Worm (Caenorhabditis elegans) whole organism, L4 larva: Measurements from ENCODE around the gene lgc-6.

ENCODE experiments used
- F26F4.8 ChIP-seq: fragments of 200-800 bp; sonication (Bioruptor generic); conservative IDR thresholded peaks from 2 replicates; pipeline ENCODE4 v1.3.6; 2022; ENCODE audit warnings: missing genetic modification characterization, missing compliant biosample characterization
- R02D3.7 ChIP-seq: fragments of 150-350 bp; sonication (generic microtip); optimal IDR thresholded peaks from 3 replicates; lab custom pipeline; 2014; ENCODE audit warnings: missing biosample characterization, missing genetic modification characterization
- T26A8.4 ChIP-seq: fragments of 200-800 bp; sonication (Bioruptor generic); IDR thresholded peaks from 2 replicates; pipeline ENCODE4 v1.3.6; 2022; ENCODE audit warnings: missing genetic modification characterization, missing compliant biosample characterization
- Y105C5A.15 ChIP-seq: fragments of 200-800 bp; sonication (Bioruptor generic); IDR thresholded peaks from 2 replicates; pipeline ENCODE4 v1.3.6; 2022; ENCODE audit warnings: missing genetic modification characterization, missing compliant biosample characterization
- ZK337.2 ChIP-seq: fragments of 200-800 bp; sonication (Bioruptor generic); IDR thresholded peaks from 2 replicates; pipeline ENCODE4 v1.3.6; 2022; ENCODE audit warnings: missing genetic modification reagents, missing genetic modification characterization, missing compliant biosample characterization
- ZK546.5 ChIP-seq, 2 experiments: sonication (generic microtip); optimal IDR thresholded peaks; 2 replicates each; lab custom pipeline; 2017; ENCODE audit warnings: missing biosample characterization in 2 of 2, missing genetic modification characterization in 2 of 2
- aly-2 ChIP-seq: sonication (generic microtip); optimal IDR thresholded peaks from 2 replicates; lab custom pipeline; 2018; ENCODE audit warnings: missing biosample characterization, missing genetic modification characterization
- ceh-28 ChIP-seq: fragments of 150-350 bp; optimal IDR thresholded peaks from 2 replicates; lab custom pipeline; 2014; ENCODE audit warnings: missing biosample characterization, missing genetic modification reagents, missing genetic modification characterization
- ceh-44 ChIP-seq: fragments of 200-800 bp; sonication (Bioruptor generic); IDR thresholded peaks from 2 replicates; pipeline ENCODE4 v1.3.6; 2022; ENCODE audit warnings: missing genetic modification reagents, missing genetic modification characterization, missing compliant biosample characterization
- ces-1 ChIP-seq: fragments of 150-350 bp; sonication (generic microtip); optimal IDR thresholded peaks from 4 replicates; lab custom pipeline; 2014; ENCODE audit warnings: missing biosample characterization, missing genetic modification reagents, missing genetic modification characterization
- ctbp-1 ChIP-seq: fragments of 200-800 bp; sonication (Bioruptor generic); IDR thresholded peaks from 2 replicates; pipeline ENCODE4 v1.3.6; 2022; ENCODE audit warnings: missing genetic modification reagents, missing genetic modification characterization, missing compliant biosample characterization
- daf-12 ChIP-seq: fragments of 150-350 bp; optimal IDR thresholded peaks from 2 replicates; lab custom pipeline; 2014; ENCODE audit warnings: missing biosample characterization, missing genetic modification reagents, missing genetic modification characterization
- daf-19 ChIP-seq: fragments of 200-800 bp; sonication (Bioruptor generic); conservative IDR thresholded peaks from 2 replicates; pipeline ENCODE4 v1.3.6; 2022; ENCODE audit warnings: missing genetic modification characterization, missing compliant biosample characterization
- daf-8 ChIP-seq: fragments of 200-800 bp; sonication (Bioruptor generic); IDR thresholded peaks from 2 replicates; pipeline ENCODE4 v1.3.6; 2022; ENCODE audit warnings: missing genetic modification characterization, missing compliant biosample characterization
- dmd-8 ChIP-seq: fragments of 200-800 bp; sonication (Bioruptor generic); IDR thresholded peaks from 2 replicates; pipeline ENCODE4 v1.3.6; 2022; ENCODE audit warnings: missing genetic modification characterization, missing compliant biosample characterization
- dpl-1 ChIP-seq: fragments of 150-350 bp; optimal IDR thresholded peaks from 2 replicates; lab custom pipeline; 2014; ENCODE audit warnings: missing biosample characterization, missing genetic modification reagents, missing genetic modification characterization
- egl-43 ChIP-seq: fragments of 200-800 bp; sonication (Bioruptor generic); IDR thresholded peaks from 2 replicates; pipeline ENCODE4 v1.3.6; 2022; ENCODE audit warnings: missing genetic modification reagents, missing genetic modification characterization, missing compliant biosample characterization
- fkh-10 ChIP-seq: fragments of 150-350 bp; optimal IDR thresholded peaks from 2 replicates; lab custom pipeline; 2014; ENCODE audit warnings: missing biosample characterization, missing genetic modification reagents, missing genetic modification characterization
- fos-1 ChIP-seq: fragments of 150-350 bp; optimal IDR thresholded peaks from 2 replicates; lab custom pipeline; 2014; ENCODE audit warnings: missing biosample characterization, missing genetic modification characterization
- hlh-11 ChIP-seq: fragments of 200-800 bp; sonication (Bioruptor generic); optimal IDR thresholded peaks from 2 replicates; lab custom pipeline; 2018; ENCODE audit warnings: mild to moderate bottlenecking, missing genetic modification characterization, missing compliant biosample characterization
- hlh-30 ChIP-seq: sonication (generic microtip); optimal IDR thresholded peaks from 2 replicates; lab custom pipeline; 2017; ENCODE audit warnings: antibody characterized with exemption, mild to moderate bottlenecking, missing genetic modification characterization, missing compliant biosample characterization; ENCODE audit not compliant: insufficient read depth
- jun-1 ChIP-seq: fragments of 150-350 bp; optimal IDR thresholded peaks from 2 replicates; lab custom pipeline; 2014; ENCODE audit warnings: missing biosample characterization, missing genetic modification reagents, missing genetic modification characterization
- lim-7 ChIP-seq: fragments of 200-800 bp; sonication (Bioruptor generic); IDR thresholded peaks from 2 replicates; pipeline ENCODE4 v1.3.6; 2022; ENCODE audit warnings: missing genetic modification characterization, missing compliant biosample characterization
- lin-1 ChIP-seq: fragments of 200-800 bp; sonication (Bioruptor generic); IDR thresholded peaks from 2 replicates; pipeline ENCODE4 v1.3.6; 2022; ENCODE audit warnings: missing genetic modification reagents, missing genetic modification characterization, missing compliant biosample characterization
- lin-15B ChIP-seq: fragments of 150-350 bp; sonication (generic microtip); optimal IDR thresholded peaks from 3 replicates; lab custom pipeline; 2014; ENCODE audit warnings: missing biosample characterization, missing genetic modification characterization
- lin-38 ChIP-seq: fragments of 200-800 bp; sonication (Bioruptor generic); IDR thresholded peaks from 2 replicates; pipeline ENCODE4 v1.3.6; 2022; ENCODE audit warnings: missing genetic modification reagents, missing genetic modification characterization, missing compliant biosample characterization
- lir-3 ChIP-seq: sonication (generic microtip); optimal IDR thresholded peaks from 2 replicates; lab custom pipeline; 2016; ENCODE audit warnings: mild to moderate bottlenecking, missing genetic modification characterization, missing compliant biosample characterization
- lsy-2 ChIP-seq, 2 experiments: fragments of 150-350 bp in 1 of 2; sonication (generic microtip) in 1 of 2; optimal IDR thresholded peaks; 2 replicates each; lab custom pipeline; 2014 to 2017; ENCODE audit warnings: missing biosample characterization in 2 of 2, missing genetic modification characterization in 2 of 2
- mdl-1 ChIP-seq, 2 experiments: fragments of 150-350 bp in 1 of 2; sonication (generic microtip) in 1 of 2; optimal IDR thresholded peaks; 2 replicates each; lab custom pipeline; 2014 to 2017; ENCODE audit warnings: missing biosample characterization in 2 of 2, missing genetic modification characterization in 2 of 2
- mxl-3 ChIP-seq: fragments of 200-800 bp; sonication (Bioruptor generic); optimal IDR thresholded peaks from 2 replicates; lab custom pipeline; 2018; ENCODE audit warnings: mild to moderate bottlenecking, missing genetic modification characterization, missing compliant biosample characterization
- nhr-10 ChIP-seq: fragments of 150-350 bp; optimal IDR thresholded peaks from 2 replicates; lab custom pipeline; 2014; ENCODE audit warnings: missing biosample characterization, missing genetic modification characterization
- nhr-11 ChIP-seq: fragments of 150-350 bp; optimal IDR thresholded peaks from 2 replicates; lab custom pipeline; 2014; ENCODE audit warnings: missing biosample characterization, missing genetic modification characterization
- nhr-41 ChIP-seq: fragments of 200-800 bp; sonication (Bioruptor generic); IDR thresholded peaks from 2 replicates; pipeline ENCODE4 v1.3.6; 2022; ENCODE audit warnings: missing genetic modification reagents, missing genetic modification characterization, missing compliant biosample characterization
- php-3 ChIP-seq: fragments of 200-800 bp; sonication (Bioruptor generic); IDR thresholded peaks from 2 replicates; pipeline ENCODE4 v1.3.6; 2022; ENCODE audit warnings: missing genetic modification reagents, missing genetic modification characterization, missing compliant biosample characterization
- pqm-1 ChIP-seq: sonication (generic microtip); optimal IDR thresholded peaks from 2 replicates; lab custom pipeline; 2017; ENCODE audit warnings: missing biosample characterization, missing genetic modification characterization
- skn-1 ChIP-seq: fragments of 150-350 bp; optimal IDR thresholded peaks from 2 replicates; lab custom pipeline; 2014; ENCODE audit warnings: missing biosample characterization, missing genetic modification characterization
- snpc-1.2 ChIP-seq: fragments of 200-800 bp; sonication (Bioruptor generic); IDR thresholded peaks from 2 replicates; pipeline ENCODE4 v1.3.6; 2022; ENCODE audit warnings: missing genetic modification reagents, missing genetic modification characterization, missing compliant biosample characterization
- spr-3 ChIP-seq: fragments of 200-800 bp; sonication (Bioruptor generic); optimal IDR thresholded peaks from 2 replicates; lab custom pipeline; 2018; ENCODE audit warnings: mild to moderate bottlenecking, missing genetic modification characterization, missing compliant biosample characterization
- vab-7 ChIP-seq: fragments of 200-800 bp; sonication (Bioruptor generic); IDR thresholded peaks from 2 replicates; pipeline ENCODE4 v1.3.6; 2022; ENCODE audit warnings: missing genetic modification reagents, missing genetic modification characterization, missing compliant biosample characterization
- zfp-3 ChIP-seq: fragments of 200-800 bp; sonication (Bioruptor generic); conservative IDR thresholded peaks from 2 replicates; pipeline ENCODE4 v1.3.6; 2022; ENCODE audit warnings: missing genetic modification reagents, missing genetic modification characterization, missing compliant biosample characterization
- zip-2 ChIP-seq: fragments of 150-350 bp; optimal IDR thresholded peaks from 2 replicates; lab custom pipeline; 2014; ENCODE audit warnings: missing biosample characterization, missing genetic modification characterization
- ztf-11 ChIP-seq: fragments of 150-350 bp; optimal IDR thresholded peaks from 2 replicates; lab custom pipeline; 2014; ENCODE audit warnings: missing biosample characterization, missing genetic modification characterization
- ztf-7 ChIP-seq: fragments of 150-350 bp; optimal IDR thresholded peaks from 2 replicates; lab custom pipeline; 2014; ENCODE audit warnings: missing biosample characterization, missing genetic modification characterization

Gene lgc-6

ce11 chrIV:8339636-8340035 is at the start of gene lgc-6:
TSS of gene lgc-6 (plus strand) at chrIV:8339936.
- TF ChIP-seq ZK546.5 (tag; optimal IDR thresholded peaks at IDR 0.05; lab: Kevin White, UChicago) = no peak
- no peak for TF ChIP-seq Y105C5A.15
- no peak for TF ChIP-seq ceh-28 (tag; lab: Kevin White, UChicago)
- TF ChIP-seq pqm-1 (tag; lab: Kevin White, UChicago) = no peak
- no peak for TF ChIP-seq ctbp-1 (GFP tag; lab: Robert Waterston, UW)
- TF ChIP-seq T26A8.4 (GFP tag; lab: Robert Waterston, UW) = no peak
- TF ChIP-seq daf-19 (GFP tag; lab: Robert Waterston, UW) = no peak
- TF ChIP-seq zip-2 = no peak
- no peak for TF ChIP-seq php-3
- no peak for TF ChIP-seq lin-15B (tag; lab: Kevin White, UChicago)
- no peak for TF ChIP-seq ZK337.2 (GFP tag; lab: Robert Waterston, UW)
- TF ChIP-seq aly-2 (tag; lab: Kevin White, UChicago) = no peak
- TF ChIP-seq nhr-10 (tag; lab: Kevin White, UChicago) = no peak
- TF ChIP-seq daf-12 (tag; lab: Kevin White, UChicago) = no peak
- no peak for TF ChIP-seq mxl-3 (GFP tag; lab: Kevin White, UChicago)
- no peak for TF ChIP-seq lin-1 (GFP tag; lab: Robert Waterston, UW)
- no peak for TF ChIP-seq zfp-3 (GFP tag; lab: Robert Waterston, UW)

- TF ChIP-seq hlh-11 (tag; lab: Kevin White, UChicago) (no peak), ZK546.5 (tag; optimal IDR thresholded peaks at IDR 0.05; lab: Kevin White, UChicago) (no peak), ceh-28 (tag; lab: Kevin White, UChicago) (no peak), ztf-11 (tag; lab: Kevin White, UChicago) (no peak), mdl-1 (tag; optimal IDR thresholded peaks at IDR 0.05; lab: Kevin White, UChicago) (no peak), lin-15B (tag; lab: Kevin White, UChicago) (no peak), lir-3 (tag; lab: Kevin White, UChicago) (no peak), ceh-44 (no peak), daf-8 (no peak), hlh-30 (no peak), lsy-2 (tag; optimal IDR thresholded peaks at IDR 0.05; lab: Kevin White, UChicago) (no peak), nhr-41 (no peak), spr-3 (GFP tag; lab: Kevin White, UChicago) (no peak), ztf-7 (tag; lab: Kevin White, UChicago) (no peak), lin-38 (GFP tag; lab: Robert Waterston, UW) (no peak), R02D3.7 (tag; lab: Kevin White, UChicago) (no peak), Y105C5A.15 (no peak), dpl-1 (GFP tag; lab: Kevin White, UChicago) (no peak), fkh-10 (no peak), F26F4.8 (GFP tag; lab: Robert Waterston, UW) (no peak)
Observed at ce11 chrIV:8291232-8291631, 48.5 kb upstream of the lgc-6 start, which contains the start of gene K07H8.2. TSS of gene K07H8.2 (plus strand) at chrIV:8291532.

- TF ChIP-seq skn-1 (tag; lab: Kevin White, UChicago) = no peak
- TF ChIP-seq zfp-3 (GFP tag; lab: Robert Waterston, UW) = 0 out of 2 replicates have a peak, but pooled peaks have one; percentile 62
- TF ChIP-seq lim-7 (GFP tag; lab: Robert Waterston, UW) = no peak
- no peak for TF ChIP-seq jun-1 (tag; lab: Kevin White, UChicago)
- no peak for TF ChIP-seq lin-38 (GFP tag; lab: Robert Waterston, UW)
- TF ChIP-seq vab-7 (GFP tag; lab: Robert Waterston, UW) = no peak
- TF ChIP-seq, all 104 proteins: peak for 1
Observed at ce11 chrIV:8294650-8295049, 45.1 kb upstream of the lgc-6 start, which contains the start of gene tbce-1. TSS of gene tbce-1 (plus strand) at chrIV:8294690.

ce11 chrIV:8297192-8297591 is 42.5 kb upstream of the lgc-6 start, which contains the start of gene nprl-3:
TSS of gene nprl-3 (plus strand) at chrIV:8297492.
- TF ChIP-seq egl-43 (GFP tag; lab: Robert Waterston, UW) (no peak), ceh-44 (no peak), snpc-1.2 (GFP tag; lab: Robert Waterston, UW) (no peak), ces-1 (no peak), pqm-1 (tag; lab: Kevin White, UChicago) (no peak), nhr-11 (tag; lab: Kevin White, UChicago) (no peak), dmd-8 (GFP tag; lab: Robert Waterston, UW) (no peak), fos-1 (tag; lab: Kevin White, UChicago) (no peak), mxl-3 (GFP tag; lab: Kevin White, UChicago) (no peak)
